Fruit fly (Drosophila melanogaster): ENCODE results near the gene Sfp26Ac.

DNA sequence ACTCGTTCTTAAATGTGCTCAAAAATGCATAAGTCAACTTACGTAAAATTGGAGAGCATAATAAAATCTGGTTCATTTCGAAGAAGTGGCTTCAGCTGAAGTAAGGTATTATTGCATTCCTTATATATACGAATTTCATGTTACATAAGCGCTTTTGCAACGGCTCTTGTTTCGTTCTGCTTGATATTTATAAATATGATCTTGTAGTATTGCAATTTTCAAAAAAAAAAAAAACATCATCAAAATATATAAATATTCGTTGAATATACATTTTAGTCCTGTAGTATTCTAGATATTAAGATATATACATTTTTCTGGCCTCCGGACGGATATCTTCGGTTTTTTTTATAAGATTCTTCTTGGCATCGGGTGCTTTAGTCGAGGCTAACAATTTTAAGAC, 9.2 kb upstream of the Sfp26Ac start, which contains the start of gene Acp26Aa:
- TF ChIP-seq Hr96 (GFP tag; optimal IDR thresholded peaks at IDR 0.05) (no peak), ovo (GFP tag; optimal IDR thresholded peaks at IDR 0.05) (no peak)

Data from whole organism, adult.